Fruit fly (Drosophila melanogaster) Kc167 (cell line): ENCODE results near the gene CG42831.

Experiments used
- psq ChIP-seq: fragments of >200 bp; optimal IDR thresholded peaks from 2 replicates; lab custom pipeline; 2017; ENCODE audit warnings: missing external identifiers
- ttk ChIP-seq: sonication (Bioruptor generic); optimal IDR thresholded peaks from 2 replicates; lab custom pipeline; 2017; ENCODE audit warnings: missing external identifiers

DNA sequence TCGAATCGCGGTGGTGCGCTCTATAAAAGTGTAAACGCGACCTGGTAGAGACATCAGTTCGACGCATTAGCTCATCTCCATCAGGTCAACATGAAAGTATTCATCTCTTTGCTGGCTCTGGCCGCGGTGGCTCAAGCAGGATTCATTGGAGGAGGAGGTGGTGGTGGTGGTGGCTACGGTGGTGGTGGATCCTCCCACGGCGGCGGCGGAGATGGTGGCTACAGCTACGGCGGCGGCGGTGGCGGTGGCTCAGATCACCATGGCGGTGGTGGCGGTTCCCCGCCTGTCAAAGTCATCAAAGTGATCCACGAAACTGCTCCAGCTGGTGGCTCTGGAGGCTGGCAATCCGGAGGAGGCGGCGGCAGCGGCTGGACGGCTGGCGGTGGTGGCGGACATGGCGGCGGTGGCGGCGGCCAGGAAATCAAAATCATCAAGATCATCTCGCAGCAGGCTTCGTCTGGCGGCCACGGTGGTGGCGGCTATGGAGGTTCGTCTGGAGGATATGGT lies 13.4 kb upstream of the CG42831 start, which contains the start of gene CG12523:
- TF ChIP-seq ttk (lab: Kevin White, UChicago) (no peak), psq (lab: Kevin White, UChicago) (no peak)
